Fruit fly (Drosophila melanogaster) whole organism, wandering third instar larva: Measurements from ENCODE around the gene Stat92E.

Experiments
- CG9705 ChIP-seq: fragments of 200-800 bp; sonication (Bioruptor generic); optimal IDR thresholded peaks from 2 replicates; lab custom pipeline; 2018; ENCODE audit warnings: missing biosample characterization, mild to moderate bottlenecking, missing genetic modification characterization
- Hnf4 ChIP-seq: fragments of 200-800 bp; sonication (Bioruptor generic); optimal IDR thresholded peaks from 2 replicates; lab custom pipeline; 2016; ENCODE audit warnings: missing biosample characterization, mild to moderate bottlenecking, missing genetic modification characterization
- pan ChIP-seq: fragments of >200 bp; optimal IDR thresholded peaks from 2 replicates; lab custom pipeline; 2017
- psq ChIP-seq: fragments of 200-800 bp; sonication (Bioruptor generic); optimal IDR thresholded peaks from 3 replicates; lab custom pipeline; 2017; ENCODE audit warnings: missing biosample characterization, mild to moderate bottlenecking, missing genetic modification characterization, moderate library complexity

dm6 chr3R:20579816-20580215, 27.7 kb upstream of the Stat92E start, which contains the start of the genes EloB and Srp14:
- TF ChIP-seq pan (no peak), CG9705 (GFP tag; lab: Kevin White, UChicago) (peak; percentile 71), psq (peak; percentile 74), Hnf4 (GFP tag; lab: Kevin White, UChicago) (peak; percentile 92)
